Worm (Caenorhabditis elegans): ENCODE measurements around the gene sec-6.
A peak's percentile ranks its signal among the peaks of the same experiment; 100 is the strongest.
"Not testable (repeated sequence)": the region's sequence is repeated elsewhere in the genome, so short reads cannot be mapped to it uniquely, and the experiment has no call there.

The sec-6 gene

ce11 chrII:5344775-5345174 is 14.6 kb upstream of the sec-6 start, which contains the start of gene F09E5.14:
TSS of gene F09E5.14 (minus strand) at chrII:5344875.
- TF ChIP-seq dao-5 (tag; optimal IDR thresholded peaks at IDR 0.05) = no peak
- TF ChIP-seq W03F9.2 (tag; optimal IDR thresholded peaks at IDR 0.05) = no peak
- no peak for TF ChIP-seq him-1 (tag; optimal IDR thresholded peaks at IDR 0.05)

ce11 chrII:5350357-5350756 is 9.0 kb upstream of the sec-6 start, which contains the start of gene F09E5.8:
TSS of gene F09E5.8 (plus strand) at chrII:5350669.
- not testable (repeated sequence) for TF ChIP-seq W03F9.2, dao-5, him-1 (tag; optimal IDR thresholded peaks at IDR 0.05)

- TF ChIP-seq W03F9.2 (tag; optimal IDR thresholded peaks at IDR 0.05) = no peak
- TF ChIP-seq dao-5 (tag; optimal IDR thresholded peaks at IDR 0.05) = no peak
- TF ChIP-seq him-1 (tag; optimal IDR thresholded peaks at IDR 0.05) = no peak
Measured at ce11 chrII:5351799-5352198, 7.6 kb upstream of the sec-6 start, which contains the start of gene F09E5.7. TSS of gene F09E5.7 (plus strand) at chrII:5352099.

- TF ChIP-seq dao-5 (tag; optimal IDR thresholded peaks at IDR 0.05) (peak; percentile 46), him-1 (tag; optimal IDR thresholded peaks at IDR 0.05) (no peak)
Measured at ce11 chrII:5353642-5354041, 5.7 kb upstream of the sec-6 start.

- TF ChIP-seq him-1 (tag; optimal IDR thresholded peaks at IDR 0.05) (no peak), dao-5 (tag; optimal IDR thresholded peaks at IDR 0.05) (no peak), W03F9.2 (tag; optimal IDR thresholded peaks at IDR 0.05) (no peak)
Measured at ce11 chrII:5355384-5355783, 4.0 kb upstream of the sec-6 start, which contains the start of gene srg-69. TSS of gene srg-69 (plus strand) at chrII:5355684.

ce11 chrII:5358137-5358745 is 1.1 kb upstream of the sec-6 start, which contains the start of the genes F09E5.11 and bmy-1:
TSS of gene F09E5.11 (minus strand) at chrII:5358187.
TSS of gene bmy-1 (plus strand) at chrII:5358695.
- TF ChIP-seq dao-5 (tag; optimal IDR thresholded peaks at IDR 0.05) (no peak), him-1 (tag; optimal IDR thresholded peaks at IDR 0.05) (peak; percentile 38), W03F9.2 (tag; optimal IDR thresholded peaks at IDR 0.05) (peak; percentile 67)

ce11 chrII:5364516-5364915 is 5.2 kb downstream of the sec-6 start:
- TF ChIP-seq him-1 (tag; optimal IDR thresholded peaks at IDR 0.05) = no peak
- TF ChIP-seq W03F9.2 (tag; optimal IDR thresholded peaks at IDR 0.05) = no peak
- no peak for TF ChIP-seq dao-5 (tag; optimal IDR thresholded peaks at IDR 0.05)

- TF ChIP-seq him-1 (tag; optimal IDR thresholded peaks at IDR 0.05) = no peak
- no peak for TF ChIP-seq dao-5 (tag; optimal IDR thresholded peaks at IDR 0.05)
- TF ChIP-seq W03F9.2 (tag; optimal IDR thresholded peaks at IDR 0.05) = no peak
Measured at ce11 chrII:5365645-5366044, 6.3 kb downstream of the sec-6 start, which contains the start of gene F09E5.16. TSS of gene F09E5.16 (minus strand) at chrII:5365745.

ce11 chrII:5370641-5371040 is 11.3 kb downstream of the sec-6 start, which contains the start of gene F09E5.12:
TSS of gene F09E5.12 (minus strand) at chrII:5370741.
- TF ChIP-seq W03F9.2 (tag; optimal IDR thresholded peaks at IDR 0.05) = no peak
- TF ChIP-seq dao-5 (tag; optimal IDR thresholded peaks at IDR 0.05) = no peak
- no peak for TF ChIP-seq him-1 (tag; optimal IDR thresholded peaks at IDR 0.05)

ce11 chrII:5373275-5374047 is 14.1 kb downstream of the sec-6 start, which contains the start of the genes agt-2 and F09E5.3:
TSS of gene agt-2 (minus strand) at chrII:5373827.
TSS of gene F09E5.3 (plus strand) at chrII:5373997.
- no peak for TF ChIP-seq him-1 (tag; optimal IDR thresholded peaks at IDR 0.05)
- TF ChIP-seq dao-5 (tag; optimal IDR thresholded peaks at IDR 0.05) = no peak
- TF ChIP-seq W03F9.2 (tag; optimal IDR thresholded peaks at IDR 0.05) = peak; percentile 89

ce11 chrII:5374967-5375366 is 15.6 kb downstream of the sec-6 start, which contains the start of gene algn-2:
TSS of gene algn-2 (plus strand) at chrII:5375267.
- TF ChIP-seq W03F9.2 (tag; optimal IDR thresholded peaks at IDR 0.05) = no peak

- TF ChIP-seq dao-5 (tag; optimal IDR thresholded peaks at IDR 0.05) = no peak
- no peak for TF ChIP-seq W03F9.2 (tag; optimal IDR thresholded peaks at IDR 0.05)
- TF ChIP-seq him-1 (tag; optimal IDR thresholded peaks at IDR 0.05) = no peak
Measured at ce11 chrII:5377467-5378238, 18.3 kb downstream of the sec-6 start, which contains the start of gene prdx-2. TSS of gene prdx-2 (plus strand) at chrII:5378195.

- TF ChIP-seq dao-5 (tag; optimal IDR thresholded peaks at IDR 0.05) (no peak), him-1 (tag; optimal IDR thresholded peaks at IDR 0.05) (no peak), W03F9.2 (tag; optimal IDR thresholded peaks at IDR 0.05) (no peak)
Measured at ce11 chrII:5378239-5378521, 18.8 kb downstream of the sec-6 start.
